Fruit fly (Drosophila melanogaster) whole organism, pupa: Measurements from ENCODE around the gene Utx.

Experiments
- CG10348 ChIP-seq: fragments of 200-800 bp; sonication (Bioruptor generic); IDR thresholded peaks from 2 replicates; pipeline ENCODE4 v1.3.6; 2022; ENCODE audit warnings: missing biosample characterization, missing genetic modification characterization
- CG13204 ChIP-seq: fragments of 200-800 bp; sonication (Bioruptor generic); optimal IDR thresholded peaks from 2 replicates; lab custom pipeline; 2018; ENCODE audit warnings: missing biosample characterization, mild to moderate bottlenecking, missing genetic modification characterization, moderate library complexity
- CG15710 ChIP-seq: fragments of 200-800 bp; sonication (Bioruptor generic); optimal IDR thresholded peaks from 2 replicates; lab custom pipeline; 2018; ENCODE audit warnings: missing biosample characterization, mild to moderate bottlenecking, missing genetic modification characterization, moderate library complexity
- CG17806 ChIP-seq: fragments of 200-800 bp; sonication (Bioruptor generic); optimal IDR thresholded peaks from 2 replicates; lab custom pipeline; 2018; ENCODE audit warnings: missing biosample characterization, mild to moderate bottlenecking, missing genetic modification characterization, moderate library complexity
- CG32121 ChIP-seq: fragments of 200-800 bp; sonication (Bioruptor generic); IDR thresholded peaks from 2 replicates; pipeline ENCODE4 v1.3.6; 2022; ENCODE audit warnings: missing biosample characterization, missing genetic modification characterization
- CG34367 ChIP-seq: fragments of 200-800 bp; sonication (Bioruptor generic); optimal IDR thresholded peaks from 2 replicates; lab custom pipeline; 2018; ENCODE audit warnings: missing biosample characterization, mild to moderate bottlenecking, missing genetic modification characterization
- CG8301 ChIP-seq: fragments of 200-800 bp; sonication (Bioruptor generic); optimal IDR thresholded peaks from 2 replicates; lab custom pipeline; 2018; ENCODE audit warnings: missing biosample characterization, mild to moderate bottlenecking, missing genetic modification characterization
- EcR ChIP-seq: fragments of 200-800 bp; sonication (Bioruptor generic); optimal IDR thresholded peaks from 3 replicates; lab custom pipeline; 2019; ENCODE audit warnings: missing biosample characterization, missing genetic modification characterization, mild to moderate bottlenecking, moderate library complexity, missing genetic modification reagents
- Pif1A ChIP-seq: fragments of 200-800 bp; sonication (Bioruptor generic); optimal IDR thresholded peaks from 3 replicates; lab custom pipeline; 2016; ENCODE audit warnings: missing biosample characterization, missing genetic modification characterization
- Pif1B ChIP-seq: fragments of 200-800 bp; sonication (Bioruptor generic); optimal IDR thresholded peaks from 3 replicates; lab custom pipeline; 2016; ENCODE audit warnings: missing biosample characterization, missing genetic modification characterization
- Snoo ChIP-seq: fragments of 200-800 bp; sonication (Bioruptor generic); optimal IDR thresholded peaks from 3 replicates; lab custom pipeline; 2017; ENCODE audit warnings: missing biosample characterization, mild to moderate bottlenecking, missing genetic modification characterization, inconsistent platforms
- fd96Ca ChIP-seq: fragments of 200-800 bp; sonication (Bioruptor generic); IDR thresholded peaks from 3 replicates; pipeline ENCODE4 v1.3.6; 2022; ENCODE audit warnings: missing biosample characterization, missing genetic modification characterization
- gl ChIP-seq: fragments of 200-800 bp; sonication (Bioruptor generic); optimal IDR thresholded peaks from 2 replicates; lab custom pipeline; 2018; ENCODE audit warnings: missing biosample characterization, mild to moderate bottlenecking, missing genetic modification characterization
- rn ChIP-seq: fragments of 200-800 bp; sonication (Bioruptor generic); IDR thresholded peaks from 2 replicates; pipeline ENCODE4 v1.3.6; 2022; ENCODE audit warnings: missing biosample characterization, missing genetic modification characterization

- TF ChIP-seq EcR (GFP tag; lab: Kevin White, UChicago) (no peak), Snoo (tag; lab: Kevin White, UChicago) (no peak), CG13204 (no peak), CG15710 (tag; lab: Kevin White, UChicago) (no peak), fd96Ca (GFP tag; lab: Robert Waterston, UW) (no peak), gl (no peak), CG17806 (no peak), CG34367 (no peak), CG10348 (GFP tag; lab: Robert Waterston, UW) (no peak), rn (GFP tag; lab: Robert Waterston, UW) (no peak), CG8301 (tag; lab: Kevin White, UChicago) (no peak), Pif1A (GFP tag; lab: Kevin White, UChicago) (no peak), CG32121 (GFP tag; lab: Robert Waterston, UW) (no peak), Pif1B (GFP tag; lab: Kevin White, UChicago) (no peak)
These were observed 52.3 kb downstream of the Utx start for dm6 chr2L:10226213-10226723.
